Fruit fly (Drosophila melanogaster): ENCODE measurements around the gene amd.

Gene amd

dm6 chr2L:19103176-19103921 is 6.6 kb upstream of the amd start (continued):
- TF ChIP-seq twi (tag; optimal IDR thresholded peaks at IDR 0.05) = peak; percentile 6
- no peak for TF ChIP-seq CG3281 (GFP tag; optimal IDR thresholded peaks at IDR 0.05)
- no peak for TF ChIP-seq cwo (GFP tag; optimal IDR thresholded peaks at IDR 0.05)
- TF ChIP-seq tll (GFP tag; optimal IDR thresholded peaks at IDR 0.05) = peak in 1 of 2 experiments; percentile 76
- no peak for TF ChIP-seq tx (GFP tag; optimal IDR thresholded peaks at IDR 0.05)
- TF ChIP-seq CG1647 (GFP tag; optimal IDR thresholded peaks at IDR 0.05) = no peak
- peak; percentile 2 for TF ChIP-seq CG15696 (tag; optimal IDR thresholded peaks at IDR 0.05)
- no peak for TF ChIP-seq Blimp-1 (GFP tag; optimal IDR thresholded peaks at IDR 0.05)
- TF ChIP-seq Hey (tag; optimal IDR thresholded peaks at IDR 0.05) = peak; percentile 94
- no peak for TF ChIP-seq sug (tag; optimal IDR thresholded peaks at IDR 0.05)

DNA sequence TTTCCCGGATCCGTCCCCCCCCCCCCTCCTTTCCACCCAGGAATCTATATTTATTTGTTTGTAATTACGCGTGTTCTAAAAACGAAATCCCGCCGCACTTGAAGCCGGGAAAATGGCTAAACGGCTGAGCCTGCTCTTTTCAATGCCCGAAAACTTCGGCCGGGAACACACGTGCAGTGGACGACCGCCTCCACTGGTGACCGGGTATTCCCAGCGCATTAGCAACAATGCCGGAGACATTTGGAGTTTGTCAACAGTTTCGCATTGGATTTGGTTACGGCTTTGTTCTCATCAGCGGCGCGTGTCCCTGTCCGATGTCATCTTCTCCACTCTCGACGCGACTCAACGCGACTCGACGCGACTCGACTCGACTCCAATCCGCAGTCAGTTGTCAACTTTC is 5.6 kb upstream of the amd start:
- peak; percentile 1 for TF ChIP-seq Hr39 (optimal IDR thresholded peaks at IDR 0.05)
- no peak for TF ChIP-seq Lhr (GFP tag; optimal IDR thresholded peaks at IDR 0.05)
- peak; percentile 92 for TF ChIP-seq Hey (tag; optimal IDR thresholded peaks at IDR 0.05)
- peak; percentile 24 for TF ChIP-seq Ets65A (GFP tag)

DNA sequence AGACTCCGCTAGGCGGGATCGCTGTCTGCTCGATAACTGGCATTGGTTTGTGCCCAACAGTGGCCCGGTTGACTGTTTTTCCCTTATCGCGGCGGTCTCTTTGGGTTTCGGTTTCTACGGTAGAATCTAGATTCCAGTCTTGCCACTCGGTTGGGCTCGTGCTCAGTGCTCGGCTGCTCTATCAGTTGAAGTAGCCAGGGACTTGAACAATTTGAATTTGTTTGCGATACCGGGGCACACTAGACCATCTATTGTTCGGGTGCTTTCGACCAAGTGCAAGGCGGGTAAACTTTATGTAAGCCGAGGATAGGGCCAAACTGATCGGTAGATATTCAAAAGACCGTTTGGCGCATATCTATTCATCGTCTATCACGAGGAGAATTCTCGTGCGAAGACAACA is 3.7 kb upstream of the amd start:
- TF ChIP-seq Ets65A (GFP tag) = no peak
- no peak for TF ChIP-seq Ptx1 (GFP tag; IDR thresholded peaks at IDR 0.05)
- TF ChIP-seq sim (GFP tag; IDR thresholded peaks at IDR 0.05) = no peak
- peak; percentile 78 for TF ChIP-seq mirr (GFP tag; optimal IDR thresholded peaks at IDR 0.05)
- no peak for TF ChIP-seq CG5953 (GFP tag; IDR thresholded peaks at IDR 0.05)
- TF ChIP-seq CG10147 (GFP tag; optimal IDR thresholded peaks at IDR 0.05) = no peak
- TF ChIP-seq scrt (GFP tag; optimal IDR thresholded peaks at IDR 0.05) = no peak
- no peak for TF ChIP-seq Opbp (GFP tag; IDR thresholded peaks at IDR 0.05; ENCODE audit: partially characterized antibody)
- TF ChIP-seq ara (GFP tag; IDR thresholded peaks at IDR 0.05) = no peak
- TF ChIP-seq fd64A (GFP tag; optimal IDR thresholded peaks at IDR 0.05) = no peak
- no peak for TF ChIP-seq CG10462 (GFP tag; optimal IDR thresholded peaks at IDR 0.05)
- TF ChIP-seq inv (GFP tag; IDR thresholded peaks at IDR 0.05; ENCODE audit: partially characterized antibody) = no peak
- TF ChIP-seq CG34224 (GFP tag; IDR thresholded peaks at IDR 0.05; ENCODE audit: partially characterized antibody) = no peak
- TF ChIP-seq exex (tag; optimal IDR thresholded peaks at IDR 0.05) = peak; percentile 69
- TF ChIP-seq H15 (GFP tag; IDR thresholded peaks at IDR 0.05) = no peak
- no peak for TF ChIP-seq odd (GFP tag; optimal IDR thresholded peaks at IDR 0.05)
- TF ChIP-seq CG7839 (tag; optimal IDR thresholded peaks at IDR 0.05) = no peak
- no peak for TF ChIP-seq Hmx (GFP tag; optimal IDR thresholded peaks at IDR 0.05)
- TF ChIP-seq chif (GFP tag; optimal IDR thresholded peaks at IDR 0.05) = no peak
- no peak for TF ChIP-seq stc (GFP tag; IDR thresholded peaks at IDR 0.05)
- no peak for TF ChIP-seq sr (GFP tag; IDR thresholded peaks at IDR 0.05)
- TF ChIP-seq Fer2 (tag; optimal IDR thresholded peaks at IDR 0.05) = no peak
- no peak for TF ChIP-seq bbx (GFP tag; IDR thresholded peaks at IDR 0.05; ENCODE audit: partially characterized antibody)
- TF ChIP-seq CG12236 (GFP tag; optimal IDR thresholded peaks at IDR 0.05) = no peak
- TF ChIP-seq CG1603 (tag; optimal IDR thresholded peaks at IDR 0.05) = no peak
- TF ChIP-seq gt (GFP tag; IDR thresholded peaks at IDR 0.05) = no peak
- peak; percentile 84 for TF ChIP-seq Deaf1 (tag; optimal IDR thresholded peaks at IDR 0.05)
- TF ChIP-seq cwo (GFP tag; optimal IDR thresholded peaks at IDR 0.05) = peak; percentile 43
- TF ChIP-seq CG3065 (GFP tag; optimal IDR thresholded peaks at IDR 0.05) = no peak
- no peak for TF ChIP-seq Atf6 (GFP tag; IDR thresholded peaks at IDR 0.05)
- TF ChIP-seq MBD-R2 (GFP tag; IDR thresholded peaks at IDR 0.05) = no peak
- TF ChIP-seq Side (GFP tag; optimal IDR thresholded peaks at IDR 0.05) = no peak
- TF ChIP-seq salm (tag; optimal IDR thresholded peaks at IDR 0.05) = no peak
- peak; percentile 76 for TF ChIP-seq grn (GFP tag; optimal IDR thresholded peaks at IDR 0.05)
- no peak for TF ChIP-seq slp2 (GFP tag; optimal IDR thresholded peaks at IDR 0.05)
- no peak for TF ChIP-seq CG14667 (GFP tag; IDR thresholded peaks at IDR 0.05)
